Fruit fly (Drosophila melanogaster) whole organism, embryonic: ENCODE data around the gene CAHbeta.

ENCODE experiments used
- ATbp ChIP-seq: fragments of 200-800 bp; sonication (Bioruptor generic); optimal IDR thresholded peaks from 2 replicates; lab custom pipeline; 2017; ENCODE audit warnings: missing biosample characterization, mild to moderate bottlenecking, missing genetic modification characterization, missing genetic modification reagents
- Ada2b ChIP-seq: fragments of 200-800 bp; sonication (Bioruptor generic); IDR thresholded peaks from 2 replicates; pipeline ENCODE4 v1.3.6; 2022; ENCODE audit warnings: missing biosample characterization, missing genetic modification characterization
- CG10462 ChIP-seq: fragments of 200-800 bp; sonication (Bioruptor generic); optimal IDR thresholded peaks from 2 replicates; lab custom pipeline; 2016; ENCODE audit warnings: missing biosample characterization, missing genetic modification characterization
- CG11093 ChIP-seq: fragments of 200-800 bp; sonication (Bioruptor generic); IDR thresholded peaks from 3 replicates; pipeline ENCODE4 v1.3.6; 2022; ENCODE audit warnings: missing biosample characterization, missing genetic modification characterization
- CG11560 ChIP-seq: fragments of 200-800 bp; sonication (Bioruptor generic); IDR thresholded peaks from 3 replicates; pipeline ENCODE4 v1.3.6; 2022; ENCODE audit warnings: missing biosample characterization, missing genetic modification characterization
- CG11723 ChIP-seq: fragments of 200-800 bp; sonication (Bioruptor generic); optimal IDR thresholded peaks from 2 replicates; lab custom pipeline; 2017; ENCODE audit warnings: missing biosample characterization, mild to moderate bottlenecking, missing genetic modification characterization
- CG12744 ChIP-seq: fragments of 200-800 bp; sonication (Bioruptor generic); optimal IDR thresholded peaks from 2 replicates; lab custom pipeline; 2016; ENCODE audit warnings: missing biosample characterization, missing genetic modification characterization
- CG14965 ChIP-seq: fragments of 200-800 bp; sonication (Bioruptor generic); optimal IDR thresholded peaks from 2 replicates; lab custom pipeline; 2016; ENCODE audit warnings: missing biosample characterization, missing genetic modification characterization, borderline replicate concordance
- CG17328 ChIP-seq: fragments of 200-800 bp; sonication (Bioruptor generic); IDR thresholded peaks from 2 replicates; pipeline ENCODE4 v1.3.6; 2022; ENCODE audit warnings: missing biosample characterization, missing genetic modification characterization
- CG17568 ChIP-seq: fragments of 200-800 bp; sonication (Bioruptor generic); optimal IDR thresholded peaks from 2 replicates; lab custom pipeline; 2018; ENCODE audit warnings: missing biosample characterization, mild to moderate bottlenecking, missing genetic modification characterization, moderate library complexity
- CG1792 ChIP-seq: fragments of 200-800 bp; sonication (Bioruptor generic); optimal IDR thresholded peaks from 2 replicates; lab custom pipeline; 2016; ENCODE audit warnings: missing biosample characterization, missing genetic modification characterization
- CG30403 ChIP-seq: fragments of 200-800 bp; sonication (Bioruptor generic); optimal IDR thresholded peaks from 3 replicates; lab custom pipeline; 2016; ENCODE audit warnings: missing biosample characterization, missing genetic modification characterization
- CG3407 ChIP-seq: fragments of 200-800 bp; sonication (Bioruptor generic); optimal IDR thresholded peaks from 2 replicates; lab custom pipeline; 2018; ENCODE audit warnings: missing biosample characterization, mild to moderate bottlenecking, missing genetic modification characterization
- CG4360 ChIP-seq: fragments of 200-800 bp; sonication (Bioruptor generic); IDR thresholded peaks from 2 replicates; pipeline ENCODE4 v1.3.6; 2022; ENCODE audit warnings: missing biosample characterization, missing genetic modification characterization
- CG4404 ChIP-seq: fragments of 200-800 bp; sonication (Bioruptor generic); IDR thresholded peaks from 2 replicates; pipeline ENCODE4 v1.3.6; 2022; ENCODE audit warnings: missing biosample characterization, missing genetic modification characterization
- CG4854 ChIP-seq: fragments of 200-800 bp; sonication (Bioruptor generic); optimal IDR thresholded peaks from 2 replicates; lab custom pipeline; 2016; ENCODE audit warnings: missing biosample characterization, missing genetic modification characterization, inconsistent platforms
- CG8478 ChIP-seq: fragments of >200 bp; optimal IDR thresholded peaks from 2 replicates; lab custom pipeline; 2018
- CG9876 ChIP-seq: fragments of 200-800 bp; sonication (Bioruptor generic); optimal IDR thresholded peaks from 2 replicates; lab custom pipeline; 2016; ENCODE audit warnings: missing biosample characterization, missing genetic modification characterization
- D ChIP-seq, 2 experiments: fragments of 200-800 bp in 1 of 2; fragments of >200 bp in 1 of 2; sonication (Bioruptor generic) in 1 of 2; optimal IDR thresholded peaks; 2 replicates in 1 of 2; 3 replicates in 1 of 2; lab custom pipeline; 2017; ENCODE audit warnings: mild to moderate bottlenecking in 1 of 2, missing biosample characterization in 1 of 2, missing genetic modification characterization in 1 of 2, missing genetic modification reagents in 1 of 2
- Doc2 ChIP-seq: fragments of 200-800 bp; sonication (Bioruptor generic); IDR thresholded peaks from 2 replicates; pipeline ENCODE4 v1.3.6; 2022; ENCODE audit warnings: missing biosample characterization, missing genetic modification characterization
- Fer1 ChIP-seq: fragments of 200-800 bp; sonication (Bioruptor generic); optimal IDR thresholded peaks from 2 replicates; lab custom pipeline; 2017; ENCODE audit warnings: missing biosample characterization, mild to moderate bottlenecking, missing genetic modification characterization
- Gsc ChIP-seq: fragments of 200-800 bp; sonication (Bioruptor generic); IDR thresholded peaks from 2 replicates; pipeline ENCODE4 v1.3.6; 2022; ENCODE audit warnings: missing biosample characterization, missing genetic modification characterization
- HLH54F ChIP-seq: fragments of 200-800 bp; sonication (Bioruptor generic); optimal IDR thresholded peaks from 3 replicates; lab custom pipeline; 2016; ENCODE audit warnings: missing biosample characterization, missing genetic modification characterization
- Hmr ChIP-seq: fragments of 200-800 bp; sonication (Bioruptor generic); optimal IDR thresholded peaks from 3 replicates; lab custom pipeline; 2017; ENCODE audit warnings: mild to moderate bottlenecking, missing biosample characterization, missing genetic modification reagents, missing genetic modification characterization
- Max ChIP-seq: fragments of 200-800 bp; sonication (Bioruptor generic); optimal IDR thresholded peaks from 2 replicates; lab custom pipeline; 2016; ENCODE audit warnings: missing biosample characterization, mild to moderate bottlenecking, missing genetic modification characterization
- Myb ChIP-seq: fragments of 200-800 bp; sonication (Bioruptor generic); optimal IDR thresholded peaks from 2 replicates; lab custom pipeline; 2016; ENCODE audit warnings: missing biosample characterization, missing genetic modification characterization
- Sox100B ChIP-seq: fragments of 200-800 bp; sonication (Bioruptor generic); optimal IDR thresholded peaks from 3 replicates; lab custom pipeline; 2018; ENCODE audit warnings: missing biosample characterization, mild to moderate bottlenecking, missing genetic modification characterization
- Sox102F ChIP-seq: fragments of 200-800 bp; sonication (Bioruptor generic); optimal IDR thresholded peaks from 2 replicates; lab custom pipeline; 2018; ENCODE audit warnings: missing biosample characterization, mild to moderate bottlenecking, missing genetic modification characterization, moderate library complexity
- YL-1 ChIP-seq: fragments of 200-800 bp; sonication (Bioruptor generic); optimal IDR thresholded peaks from 3 replicates; lab custom pipeline; 2017; ENCODE audit warnings: missing biosample characterization, mild to moderate bottlenecking, missing genetic modification characterization
- ase ChIP-seq: fragments of 200-800 bp; sonication (Bioruptor generic); IDR thresholded peaks from 3 replicates; pipeline ENCODE4 v1.3.6; 2022; ENCODE audit warnings: missing biosample characterization, missing genetic modification characterization
- bigmax ChIP-seq: fragments of 200-800 bp; sonication (Bioruptor generic); optimal IDR thresholded peaks from 2 replicates; lab custom pipeline; 2018; ENCODE audit warnings: missing biosample characterization, mild to moderate bottlenecking, missing genetic modification characterization
- ci ChIP-seq: fragments of 200-800 bp; sonication (Bioruptor generic); IDR thresholded peaks from 3 replicates; pipeline ENCODE4 v1.3.6; 2022; ENCODE audit warnings: missing biosample characterization, missing genetic modification characterization
- fu2 ChIP-seq: fragments of 200-800 bp; sonication (Bioruptor generic); optimal IDR thresholded peaks from 2 replicates; lab custom pipeline; 2016; ENCODE audit warnings: missing biosample characterization, missing genetic modification characterization
- gcm ChIP-seq: fragments of 200-800 bp; sonication (Bioruptor generic); optimal IDR thresholded peaks from 2 replicates; lab custom pipeline; 2019; ENCODE audit warnings: missing biosample characterization, mild to moderate bottlenecking, missing genetic modification characterization, moderate library complexity
- grn ChIP-seq: fragments of 200-800 bp; sonication (Bioruptor generic); optimal IDR thresholded peaks from 3 replicates; lab custom pipeline; 2017; ENCODE audit warnings: missing biosample characterization, missing genetic modification characterization
- gsb-n ChIP-seq: fragments of 200-800 bp; sonication (Bioruptor generic); optimal IDR thresholded peaks from 3 replicates; lab custom pipeline; 2018; ENCODE audit warnings: missing biosample characterization, mild to moderate bottlenecking, missing genetic modification characterization
- jumu ChIP-seq: fragments of 200-800 bp; sonication (Bioruptor generic); optimal IDR thresholded peaks from 3 replicates; lab custom pipeline; 2016; ENCODE audit warnings: missing biosample characterization, missing genetic modification characterization
- ken ChIP-seq: fragments of 200-800 bp; sonication (Bioruptor generic); IDR thresholded peaks from 3 replicates; pipeline ENCODE4 v1.3.6; 2022; ENCODE audit warnings: missing biosample characterization, missing genetic modification characterization
- lov ChIP-seq, 2 experiments: fragments of 200-800 bp in 1 of 2; fragments of >200 bp in 1 of 2; sonication (Bioruptor generic) in 1 of 2; IDR thresholded peaks in 1 of 2; optimal IDR thresholded peaks in 1 of 2; 2 replicates in 1 of 2; 3 replicates in 1 of 2; pipeline versions ENCODE4 v1.3.6 to Lab custom; 2017 to 2022; ENCODE audit warnings: missing biosample characterization in 1 of 2, missing genetic modification characterization in 1 of 2
- luna ChIP-seq: fragments of 200-800 bp; sonication (Bioruptor generic); optimal IDR thresholded peaks from 2 replicates; lab custom pipeline; 2016; ENCODE audit warnings: missing biosample characterization, missing genetic modification characterization
- mld ChIP-seq: fragments of 200-800 bp; sonication (Bioruptor generic); IDR thresholded peaks from 3 replicates; pipeline ENCODE4 v1.3.6; 2022; ENCODE audit warnings: missing biosample characterization, missing genetic modification characterization; ENCODE audit not compliant: partially characterized antibody
- p53 ChIP-seq: fragments of 200-800 bp; sonication (Bioruptor generic); optimal IDR thresholded peaks from 2 replicates; lab custom pipeline; 2016; ENCODE audit warnings: missing biosample characterization, missing genetic modification characterization
- pita ChIP-seq: fragments of 200-800 bp; sonication (Bioruptor generic); optimal IDR thresholded peaks from 2 replicates; lab custom pipeline; 2017; ENCODE audit warnings: missing biosample characterization, mild to moderate bottlenecking, missing genetic modification characterization
- pzg ChIP-seq: fragments of 200-800 bp; sonication (Bioruptor generic); optimal IDR thresholded peaks from 3 replicates; lab custom pipeline; 2018; ENCODE audit warnings: missing biosample characterization, mild to moderate bottlenecking, missing genetic modification characterization, moderate library complexity
- run ChIP-seq: fragments of 200-800 bp; sonication (Bioruptor generic); optimal IDR thresholded peaks from 3 replicates; lab custom pipeline; 2018; ENCODE audit warnings: missing biosample characterization, mild to moderate bottlenecking, missing genetic modification characterization
- sr ChIP-seq: fragments of 200-800 bp; sonication (Bioruptor generic); IDR thresholded peaks from 3 replicates; pipeline ENCODE4 v1.3.6; 2022; ENCODE audit warnings: missing biosample characterization, missing genetic modification characterization
- sug ChIP-seq: fragments of 200-800 bp; optimal IDR thresholded peaks from 2 replicates; lab custom pipeline; 2019; ENCODE audit warnings: missing biosample characterization, mild to moderate bottlenecking, missing genetic modification characterization, moderate library complexity
- tin ChIP-seq: fragments of 200-800 bp; sonication (Bioruptor generic); optimal IDR thresholded peaks from 3 replicates; lab custom pipeline; 2016; ENCODE audit warnings: missing biosample characterization, missing genetic modification characterization
- ttk ChIP-seq: fragments of 200-800 bp; sonication (Bioruptor generic); IDR thresholded peaks from 2 replicates; pipeline ENCODE4 v2.1.2; 2022; ENCODE audit warnings: missing biosample characterization, missing genetic modification characterization

CAHbeta gene

dm6 chr3R:8945502-8946324 lies 34.9 kb upstream of the CAHbeta start (continued):
- TF ChIP-seq D (optimal IDR thresholded peaks at IDR 0.05; lab: Kevin White, UChicago) = no peak
- TF ChIP-seq D (GFP tag; optimal IDR thresholded peaks at IDR 0.05; lab: Kevin White, UChicago) = peak; percentile 86
- peak; percentile 90 for TF ChIP-seq gsb-n
- no peak for TF ChIP-seq CG1792
- no peak for TF ChIP-seq sr (GFP tag; lab: Robert Waterston, UW)
- TF ChIP-seq bigmax (GFP tag; lab: Kevin White, UChicago) = peak; percentile 72
- peak; percentile 53 for TF ChIP-seq CG4360 (GFP tag; lab: Robert Waterston, UW)
- peak; percentile 23 for TF ChIP-seq jumu
- TF ChIP-seq sug (tag; lab: Kevin White, UChicago) = peak; percentile 76
- no peak for TF ChIP-seq lov (optimal IDR thresholded peaks at IDR 0.05; lab: Kevin White, UChicago)
- 0 out of 3 replicates have a peak, but pooled peaks have one; percentile 7 for TF ChIP-seq lov (GFP tag; IDR thresholded peaks at IDR 0.05; lab: Robert Waterston, UW)
- TF ChIP-seq CG30403 = peak; percentile 85
- TF ChIP-seq gcm = peak; percentile 87
- 0 out of 3 replicates have a peak, but pooled peaks have one; percentile 51 for TF ChIP-seq ase
- TF ChIP-seq CG11560 = peak; percentile 33; the same call in 1 of the 3 replicates
- peak; percentile 92 for TF ChIP-seq Sox102F (GFP tag; lab: Kevin White, UChicago)
- TF ChIP-seq fu2 (GFP tag; lab: Kevin White, UChicago) = no peak
- no peak for TF ChIP-seq luna
- TF ChIP-seq CG17328 (GFP tag; lab: Robert Waterston, UW) = peak; percentile 83
- TF ChIP-seq CG9876 (GFP tag; lab: Kevin White, UChicago) = peak; percentile 24
- peak; percentile 76 for TF ChIP-seq CG11723
- peak; percentile 18 for TF ChIP-seq Myb (GFP tag; lab: Kevin White, UChicago)
- TF ChIP-seq tin = peak; percentile 74
- TF ChIP-seq run (tag; lab: Kevin White, UChicago) = peak; percentile 84
- no peak for TF ChIP-seq HLH54F (GFP tag; lab: Kevin White, UChicago)
- peak; percentile 83 for TF ChIP-seq Ada2b (GFP tag; lab: Robert Waterston, UW)
- no peak for TF ChIP-seq p53 (GFP tag; lab: Kevin White, UChicago)
- peak; percentile 81 for TF ChIP-seq Fer1 (GFP tag; lab: Kevin White, UChicago)
- peak; percentile 15 for TF ChIP-seq YL-1
- peak; percentile 51 for TF ChIP-seq CG4854
- no peak for TF ChIP-seq CG14965 (GFP tag; lab: Kevin White, UChicago)
- TF ChIP-seq mld (GFP tag; lab: Robert Waterston, UW) = no peak
- TF ChIP-seq CG17568 (GFP tag; lab: Kevin White, UChicago) = peak; percentile 49
- peak; percentile 74 for TF ChIP-seq ttk (GFP tag; lab: Robert Waterston, UW)
- no peak for TF ChIP-seq CG8478 (lab: Kevin White, UChicago)
- TF ChIP-seq Doc2 (GFP tag; lab: Robert Waterston, UW) = peak; percentile 45; the same call in 1 of the 2 replicates
- TF ChIP-seq CG3407 (GFP tag; lab: Kevin White, UChicago) = peak; percentile 84
- TF ChIP-seq Max = peak; percentile 65
- peak; percentile 62 for TF ChIP-seq CG4404 (GFP tag; lab: Robert Waterston, UW)
- TF ChIP-seq CG12744 (GFP tag; lab: Kevin White, UChicago) = peak; percentile 11
- TF ChIP-seq Sox100B (GFP tag; lab: Kevin White, UChicago) = peak; percentile 92
- peak; percentile 85 for TF ChIP-seq ci (GFP tag; lab: Robert Waterston, UW)
- peak; percentile 79 for TF ChIP-seq CG11093 (GFP tag; lab: Robert Waterston, UW)
- TF ChIP-seq Hmr = peak; percentile 83
- TF ChIP-seq pzg = no peak
- TF ChIP-seq ken (GFP tag; lab: Robert Waterston, UW) = peak; percentile 73
- no peak for TF ChIP-seq Gsc
- peak; percentile 91 for TF ChIP-seq ATbp (GFP tag; lab: Kevin White, UChicago)
- peak; percentile 51 for TF ChIP-seq CG10462 (GFP tag; lab: Kevin White, UChicago)
- no peak for TF ChIP-seq grn (GFP tag; lab: Kevin White, UChicago)
- no peak for TF ChIP-seq pita (GFP tag; lab: Kevin White, UChicago)
